Worm (Caenorhabditis elegans) whole organism, L1 larva: Measurements from ENCODE around the gene clec-258.
A peak's percentile ranks its signal among the peaks of the same experiment; 100 is the strongest.

Source experiments
- C04F5.9 ChIP-seq: sonication (generic microtip); optimal IDR thresholded peaks from 2 replicates; lab custom pipeline; 2016; ENCODE audit warnings: missing genetic modification characterization, missing compliant biosample characterization
- C16A3.4 ChIP-seq: fragments of 150-350 bp; optimal IDR thresholded peaks from 2 replicates; lab custom pipeline; 2014; ENCODE audit warnings: missing biosample characterization, missing genetic modification characterization
- C34B4.2 ChIP-seq: sonication (generic microtip); optimal IDR thresholded peaks from 2 replicates; lab custom pipeline; 2017; ENCODE audit warnings: mild to moderate bottlenecking, missing genetic modification characterization, missing compliant biosample characterization
- aha-1 ChIP-seq: fragments of 150-350 bp; optimal IDR thresholded peaks from 2 replicates; lab custom pipeline; 2014; ENCODE audit warnings: missing biosample characterization, missing genetic modification characterization
- alr-1 ChIP-seq: fragments of 200-800 bp; sonication (Bioruptor generic); optimal IDR thresholded peaks from 2 replicates; lab custom pipeline; 2018; ENCODE audit warnings: borderline replicate concordance, mild to moderate bottlenecking, missing genetic modification characterization, missing compliant biosample characterization
- ama-1 ChIP-seq: fragments of 150-350 bp; optimal IDR thresholded peaks from 2 replicates; lab custom pipeline; 2014
- dpl-1 ChIP-seq, 3 experiments: fragments of 150-350 bp in 2 of 3; sonication (generic microtip) in 1 of 3; optimal IDR thresholded peaks; 2 replicates each; lab custom pipeline; 2014 to 2017; ENCODE audit warnings: missing biosample characterization in 3 of 3, missing genetic modification characterization in 3 of 3, missing genetic modification reagents in 3 of 3
- efl-1 ChIP-seq, 4 experiments: fragments of 150-350 bp; optimal IDR thresholded peaks in 3 of 4; peaks in 1 of 4; 1 replicate in 1 of 4; 2 replicates in 3 of 4; lab custom pipeline; 2014; ENCODE audit warnings: missing biosample characterization in 2 of 4, missing genetic modification characterization in 2 of 4, missing genetic modification reagents in 2 of 4
- egl-27 ChIP-seq, 2 experiments: fragments of 150-350 bp in 1 of 2; sonication (generic microtip); optimal IDR thresholded peaks; 3 replicates each; lab custom pipeline; 2017 to 2018; ENCODE audit warnings: missing biosample characterization in 2 of 2, missing genetic modification characterization in 2 of 2, missing genetic modification reagents in 2 of 2
- elt-2 ChIP-seq: sonication (generic microtip); optimal IDR thresholded peaks from 2 replicates; lab custom pipeline; 2016; ENCODE audit warnings: missing genetic modification characterization, mild to moderate bottlenecking, inconsistent platforms, missing compliant biosample characterization, missing genetic modification reagents
- elt-3 ChIP-seq, 6 experiments: fragments of 150-350 bp in 1 of 6; sonication (generic microtip); optimal IDR thresholded peaks; 2 replicates each; lab custom pipeline; 2017 to 2018; ENCODE audit warnings: missing biosample characterization in 6 of 6, missing genetic modification characterization in 6 of 6, inconsistent platforms in 1 of 6
- fkh-10 ChIP-seq: sonication (generic microtip); optimal IDR thresholded peaks from 2 replicates; lab custom pipeline; 2017; ENCODE audit warnings: missing biosample characterization, missing genetic modification reagents, missing genetic modification characterization
- fkh-4 ChIP-seq: sonication (generic microtip); optimal IDR thresholded peaks from 2 replicates; lab custom pipeline; 2016; ENCODE audit warnings: missing compliant biosample characterization, missing genetic modification characterization, borderline replicate concordance
- hlh-4 ChIP-seq: sonication (generic microtip); optimal IDR thresholded peaks from 2 replicates; lab custom pipeline; 2016; ENCODE audit warnings: mild to moderate bottlenecking, missing genetic modification characterization, missing compliant biosample characterization
- hpl-2 ChIP-seq: fragments of 150-350 bp; optimal IDR thresholded peaks from 2 replicates; lab custom pipeline; 2014; ENCODE audit warnings: missing biosample characterization, missing genetic modification reagents, missing genetic modification characterization
- irx-1 ChIP-seq: sonication (generic microtip); optimal IDR thresholded peaks from 2 replicates; lab custom pipeline; 2016; ENCODE audit warnings: missing genetic modification characterization, missing compliant biosample characterization
- lin-13 ChIP-seq: fragments of 150-350 bp; optimal IDR thresholded peaks from 2 replicates; lab custom pipeline; 2014; ENCODE audit warnings: missing biosample characterization, missing genetic modification reagents, missing genetic modification characterization
- lin-14 ChIP-seq: fragments of 200-800 bp; sonication (Bioruptor generic); optimal IDR thresholded peaks from 2 replicates; lab custom pipeline; 2018; ENCODE audit warnings: mild to moderate bottlenecking, missing genetic modification characterization, moderate library complexity, missing compliant biosample characterization
- lin-35 ChIP-seq, 2 experiments: fragments of 150-350 bp; optimal IDR thresholded peaks; 2 replicates each; lab custom pipeline; 2014; ENCODE audit warnings: missing biosample characterization in 2 of 2, missing genetic modification characterization in 2 of 2, missing genetic modification reagents in 2 of 2
- lin-39 ChIP-seq: fragments of 150-350 bp; optimal IDR thresholded peaks from 2 replicates; lab custom pipeline; 2014; ENCODE audit warnings: missing biosample characterization, missing genetic modification reagents, missing genetic modification characterization
- lsy-2 ChIP-seq, 2 experiments: fragments of 150-350 bp; optimal IDR thresholded peaks; 2 replicates each; lab custom pipeline; 2014; ENCODE audit warnings: missing biosample characterization in 2 of 2, missing genetic modification characterization in 2 of 2
- mdl-1 ChIP-seq, 2 experiments: fragments of 150-350 bp; optimal IDR thresholded peaks; 2 replicates each; lab custom pipeline; 2014 to 2017; ENCODE audit warnings: missing biosample characterization in 2 of 2, missing genetic modification characterization in 2 of 2, inconsistent platforms in 1 of 2
- nhr-11 ChIP-seq: fragments of 150-350 bp; optimal IDR thresholded peaks from 2 replicates; lab custom pipeline; 2014; ENCODE audit warnings: missing biosample characterization, missing genetic modification characterization
- nhr-19 ChIP-seq: fragments of 200-800 bp; sonication (Bioruptor generic); conservative IDR thresholded peaks from 2 replicates; pipeline ENCODE4 v1.3.6; 2022; ENCODE audit warnings: missing genetic modification characterization, missing compliant biosample characterization
- nhr-20 ChIP-seq: sonication (generic microtip); optimal IDR thresholded peaks from 2 replicates; lab custom pipeline; 2016; ENCODE audit warnings: mild to moderate bottlenecking, missing genetic modification characterization, missing compliant biosample characterization
- nhr-77 ChIP-seq: fragments of 150-350 bp; optimal IDR thresholded peaks from 2 replicates; lab custom pipeline; 2014; ENCODE audit warnings: missing biosample characterization, missing genetic modification characterization
- nhr-84 ChIP-seq: sonication (generic microtip); optimal IDR thresholded peaks from 2 replicates; lab custom pipeline; 2017; ENCODE audit warnings: missing biosample characterization, missing genetic modification characterization
- nhr-85 ChIP-seq: sonication (generic microtip); peaks from one replicate; lab custom pipeline; 2016; ENCODE audit warnings: missing genetic modification characterization, inconsistent platforms, missing compliant biosample characterization
- nhr-90 ChIP-seq: sonication (generic microtip); optimal IDR thresholded peaks from 2 replicates; lab custom pipeline; 2016; ENCODE audit warnings: mild to moderate bottlenecking, missing genetic modification characterization, missing compliant biosample characterization; ENCODE audit not compliant: poor library complexity
- pag-3 ChIP-seq: sonication (generic microtip); optimal IDR thresholded peaks from 2 replicates; lab custom pipeline; 2017; ENCODE audit warnings: missing genetic modification characterization, mild to moderate bottlenecking, missing compliant biosample characterization, antibody characterized with exemption, borderline replicate concordance; ENCODE audit not compliant: insufficient read depth
- pax-3 ChIP-seq: fragments of 200-800 bp; sonication (Bioruptor generic); optimal IDR thresholded peaks from 2 replicates; lab custom pipeline; 2018; ENCODE audit warnings: mild to moderate bottlenecking, missing genetic modification characterization, moderate library complexity, missing compliant biosample characterization
- skn-1 ChIP-seq: fragments of 150-350 bp; optimal IDR thresholded peaks from 2 replicates; lab custom pipeline; 2014; ENCODE audit warnings: missing biosample characterization, missing genetic modification characterization
- snpc-4 ChIP-seq: fragments of 150-350 bp; optimal IDR thresholded peaks from 2 replicates; lab custom pipeline; 2014; ENCODE audit warnings: missing biosample characterization, missing genetic modification characterization
- sptf-1 ChIP-seq: fragments of 150-350 bp; optimal IDR thresholded peaks from 2 replicates; lab custom pipeline; 2014; ENCODE audit warnings: missing biosample characterization, missing genetic modification characterization
- tbx-2 ChIP-seq: sonication (generic microtip); optimal IDR thresholded peaks from 2 replicates; lab custom pipeline; 2016; ENCODE audit warnings: missing genetic modification characterization, missing compliant biosample characterization
- tlp-1 ChIP-seq: fragments of 150-350 bp; optimal IDR thresholded peaks from 2 replicates; lab custom pipeline; 2014; ENCODE audit warnings: missing biosample characterization, missing genetic modification characterization
- unc-30 ChIP-seq: sonication (generic microtip); optimal IDR thresholded peaks from 2 replicates; lab custom pipeline; 2017; ENCODE audit warnings: missing biosample characterization, missing genetic modification characterization
- xbp-1 ChIP-seq: sonication (generic microtip); optimal IDR thresholded peaks from 2 replicates; lab custom pipeline; 2016; ENCODE audit warnings: missing genetic modification characterization, missing compliant biosample characterization
- ztf-11 ChIP-seq, 2 experiments: sonication (generic microtip); optimal IDR thresholded peaks; 2 replicates each; lab custom pipeline; 2016 to 2017; ENCODE audit warnings: missing genetic modification characterization in 2 of 2, missing biosample characterization in 1 of 2, missing compliant biosample characterization in 1 of 2

The clec-258 gene

ce11 chrV:19788360-19788759 is at the start of gene clec-258:
Gene clec-258 (plus strand): TSS chrV:19788440.
- peak; percentile 54 for TF ChIP-seq elt-2 (tag; lab: Kevin White, UChicago)
- TF ChIP-seq fkh-10 (GFP tag; lab: Kevin White, UChicago): no peak
- TF ChIP-seq tlp-1: peak; percentile 14

DNA sequence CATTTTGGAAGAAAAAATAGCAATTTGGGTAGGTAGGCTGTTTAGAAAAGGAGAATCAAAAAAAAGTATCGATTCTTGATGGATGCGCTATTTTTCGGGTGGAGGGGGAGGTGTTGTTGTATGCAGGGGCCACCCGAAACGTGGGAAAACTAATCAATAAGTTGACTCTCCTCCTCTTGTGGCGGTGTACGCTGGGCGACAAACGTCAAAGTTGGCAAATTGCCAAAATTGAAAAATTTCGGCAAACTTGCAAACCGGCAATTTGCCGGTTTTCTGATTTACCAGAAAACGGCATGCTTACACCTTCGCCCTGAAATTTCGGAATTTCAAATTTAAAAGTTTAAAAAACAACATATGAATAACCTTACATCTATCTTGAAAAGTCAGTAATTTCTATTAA is 47.2 kb upstream of the clec-258 start, which contains the start of gene W04E12.2:
Gene W04E12.2, minus strand, starts transcription at position 101 of the 400 bp plus-strand sequence.
- no peak for TF ChIP-seq irx-1 (tag; lab: Kevin White, UChicago)
- no peak for TF ChIP-seq lsy-2 (tag; optimal IDR thresholded peaks at IDR 0.05; lab: Kevin White, UChicago)
- TF ChIP-seq hpl-2 (GFP tag; lab: Kevin White, UChicago): no peak
- no peak for TF ChIP-seq nhr-90
- no peak for TF ChIP-seq skn-1
- no peak for TF ChIP-seq nhr-77
- TF ChIP-seq lin-14 (GFP tag; lab: Kevin White, UChicago): no peak
- no peak for TF ChIP-seq efl-1 (optimal IDR thresholded peaks at IDR 0.05; lab: Kevin White, UChicago)
- no peak for TF ChIP-seq efl-1 (GFP tag; optimal IDR thresholded peaks at IDR 0.05 in 1 of 2; lab: Kevin White, UChicago)
- TF ChIP-seq snpc-4 (tag; lab: Kevin White, UChicago): no peak

- no peak for TF ChIP-seq lin-13 (GFP tag; lab: Kevin White, UChicago)
- no peak for TF ChIP-seq aha-1 (tag; lab: Kevin White, UChicago)
- no peak for TF ChIP-seq dpl-1 (GFP tag; optimal IDR thresholded peaks at IDR 0.05; lab: Kevin White, UChicago)
- TF ChIP-seq egl-27 (tag; optimal IDR thresholded peaks at IDR 0.05; lab: Kevin White, UChicago): no peak
- TF ChIP-seq C04F5.9: no peak
- no peak for TF ChIP-seq C16A3.4 (tag; lab: Kevin White, UChicago)
- no peak for TF ChIP-seq sptf-1 (tag; lab: Kevin White, UChicago)
- no peak for TF ChIP-seq C34B4.2 (tag; lab: Kevin White, UChicago)
- no peak for TF ChIP-seq unc-30 (tag; lab: Kevin White, UChicago)
- no peak for TF ChIP-seq elt-2 (tag; lab: Kevin White, UChicago)
- no peak for TF ChIP-seq ztf-11 (tag; optimal IDR thresholded peaks at IDR 0.05; lab: Kevin White, UChicago)
- no peak for TF ChIP-seq tbx-2 (tag; lab: Kevin White, UChicago)
- no peak for TF ChIP-seq snpc-4 (tag; lab: Kevin White, UChicago)
- TF ChIP-seq ama-1 (lab: Kevin White, UChicago): no peak
- TF ChIP-seq lin-39: no peak
- TF ChIP-seq nhr-85 (tag; lab: Kevin White, UChicago): no peak
- TF ChIP-seq pax-3 (tag; lab: Kevin White, UChicago): no peak
- TF ChIP-seq fkh-4 (tag; lab: Kevin White, UChicago): no peak
- TF ChIP-seq hlh-4 (tag; lab: Kevin White, UChicago): no peak
- TF ChIP-seq xbp-1 (tag; lab: Kevin White, UChicago): no peak
These were observed 46.6 kb upstream of the clec-258 start, which contains the start of gene W04E12.3 for ce11 chrV:19741651-19742050. Gene W04E12.3 (plus strand): TSS chrV:19741951.

ce11 chrV:19743305-19743704 is 44.9 kb upstream of the clec-258 start, which contains the start of gene W04E12.4:
Gene W04E12.4 (plus strand): TSS chrV:19743605.
- TF ChIP-seq fkh-4 (tag; lab: Kevin White, UChicago): no peak
- TF ChIP-seq nhr-77: no peak
- TF ChIP-seq alr-1 (tag; lab: Kevin White, UChicago): no peak
- no peak for TF ChIP-seq nhr-84 (tag; lab: Kevin White, UChicago)
- TF ChIP-seq nhr-20: no peak
- TF ChIP-seq nhr-85 (tag; lab: Kevin White, UChicago): no peak
- TF ChIP-seq elt-3 (tag; optimal IDR thresholded peaks at IDR 0.05; lab: Kevin White, UChicago): no peak
- TF ChIP-seq mdl-1 (tag; optimal IDR thresholded peaks at IDR 0.05; lab: Kevin White, UChicago): no peak
- no peak for TF ChIP-seq nhr-11
- TF ChIP-seq pag-3 (tag; lab: Kevin White, UChicago): no peak
- TF ChIP-seq nhr-19 (GFP tag; lab: Robert Waterston, UW): no peak
- TF ChIP-seq lin-35 (GFP tag; optimal IDR thresholded peaks at IDR 0.05; lab: Kevin White, UChicago): no peak
- TF ChIP-seq aha-1 (tag; lab: Kevin White, UChicago): no peak
- no peak for TF ChIP-seq skn-1
